Fruit fly (Drosophila melanogaster) whole organism, embryonic: ENCODE results near the gene ab.
A peak's percentile ranks its signal among the peaks of the same experiment; 100 is the strongest.

Source experiments
- Atf3 ChIP-seq: fragments of 200-800 bp; sonication (Bioruptor generic); optimal IDR thresholded peaks from 3 replicates; lab custom pipeline; 2016; ENCODE audit warnings: missing biosample characterization, missing genetic modification characterization
- CG10321 ChIP-seq: fragments of 200-800 bp; sonication (Bioruptor generic); IDR thresholded peaks from 2 replicates; pipeline ENCODE4 v1.3.6; 2022; ENCODE audit warnings: missing biosample characterization, missing genetic modification characterization
- CG12236 ChIP-seq: fragments of 200-800 bp; sonication (Bioruptor generic); optimal IDR thresholded peaks from 2 replicates; lab custom pipeline; 2016; ENCODE audit warnings: missing biosample characterization, missing genetic modification characterization
- CG1233 ChIP-seq: fragments of 200-800 bp; sonication (Bioruptor generic); optimal IDR thresholded peaks from 4 replicates; lab custom pipeline; 2018; ENCODE audit warnings: missing biosample characterization, mild to moderate bottlenecking, missing genetic modification characterization
- CG12744 ChIP-seq: fragments of 200-800 bp; sonication (Bioruptor generic); optimal IDR thresholded peaks from 2 replicates; lab custom pipeline; 2016; ENCODE audit warnings: missing biosample characterization, missing genetic modification characterization
- CG12769 ChIP-seq: fragments of 200-800 bp; sonication (Bioruptor generic); optimal IDR thresholded peaks from 2 replicates; lab custom pipeline; 2019; ENCODE audit warnings: missing biosample characterization, mild to moderate bottlenecking, missing genetic modification characterization, moderate library complexity
- CG13296 ChIP-seq: fragments of 200-800 bp; sonication (Bioruptor generic); optimal IDR thresholded peaks from 3 replicates; lab custom pipeline; 2018; ENCODE audit warnings: missing biosample characterization, mild to moderate bottlenecking, missing genetic modification characterization
- CG14860 ChIP-seq: fragments of 200-800 bp; sonication (Bioruptor generic); IDR thresholded peaks from 3 replicates; pipeline ENCODE4 v1.3.6; 2022; ENCODE audit warnings: missing biosample characterization, missing genetic modification characterization; ENCODE audit not compliant: partially characterized antibody
- CG17361 ChIP-seq: fragments of 200-800 bp; sonication (Bioruptor generic); IDR thresholded peaks from 3 replicates; pipeline ENCODE4 v1.3.6; 2022; ENCODE audit warnings: missing biosample characterization, missing genetic modification characterization
- CG18599 ChIP-seq: fragments of 200-800 bp; sonication (Bioruptor generic); optimal IDR thresholded peaks from 3 replicates; lab custom pipeline; 2017; ENCODE audit warnings: missing biosample characterization, missing genetic modification characterization, mild to moderate bottlenecking, moderate library complexity, missing genetic modification reagents
- CG2129 ChIP-seq: fragments of 200-800 bp; sonication (Bioruptor generic); IDR thresholded peaks from 2 replicates; pipeline ENCODE4 v1.3.6; 2022; ENCODE audit warnings: missing biosample characterization, missing genetic modification characterization; ENCODE audit not compliant: partially characterized antibody
- CG2875 ChIP-seq: fragments of 200-800 bp; sonication (Bioruptor generic); optimal IDR thresholded peaks from 2 replicates; lab custom pipeline; 2017; ENCODE audit warnings: missing biosample characterization, mild to moderate bottlenecking, missing genetic modification characterization, missing genetic modification reagents
- CG31365 ChIP-seq: fragments of 200-800 bp; sonication (Bioruptor generic); optimal IDR thresholded peaks from 2 replicates; lab custom pipeline; 2018; ENCODE audit warnings: missing biosample characterization, mild to moderate bottlenecking, missing genetic modification characterization
- CG31441 ChIP-seq: fragments of 200-800 bp; sonication (Bioruptor generic); IDR thresholded peaks from 2 replicates; pipeline ENCODE4 v1.3.6; 2022; ENCODE audit warnings: missing biosample characterization, missing genetic modification characterization
- CG32532 ChIP-seq: fragments of 200-800 bp; sonication (Bioruptor generic); IDR thresholded peaks from 2 replicates; pipeline ENCODE4 v1.3.6; 2022; ENCODE audit warnings: missing biosample characterization, missing genetic modification characterization
- CG33557 ChIP-seq: fragments of 200-800 bp; sonication (Bioruptor generic); optimal IDR thresholded peaks from 2 replicates; lab custom pipeline; 2019; ENCODE audit warnings: missing biosample characterization, mild to moderate bottlenecking, missing genetic modification characterization, moderate library complexity
- CG4282 ChIP-seq: fragments of 200-800 bp; sonication (Bioruptor generic); optimal IDR thresholded peaks from 2 replicates; lab custom pipeline; 2016; ENCODE audit warnings: missing biosample characterization, missing genetic modification characterization
- CG43689 ChIP-seq: fragments of 200-800 bp; sonication (Bioruptor generic); IDR thresholded peaks from 2 replicates; pipeline ENCODE4 v1.3.6; 2022; ENCODE audit warnings: missing biosample characterization, missing genetic modification characterization
- CG5953 ChIP-seq: fragments of 200-800 bp; sonication (Bioruptor generic); IDR thresholded peaks from 2 replicates; pipeline ENCODE4 v1.3.6; 2022; ENCODE audit warnings: missing biosample characterization, missing genetic modification characterization
- CG7987 ChIP-seq: fragments of 200-800 bp; sonication (Bioruptor generic); optimal IDR thresholded peaks from 2 replicates; lab custom pipeline; 2018; ENCODE audit warnings: missing biosample characterization, mild to moderate bottlenecking, missing genetic modification characterization, moderate library complexity
- CG8765 ChIP-seq: fragments of 200-800 bp; sonication (Bioruptor generic); IDR thresholded peaks from 2 replicates; pipeline ENCODE4 v1.3.6; 2022; ENCODE audit warnings: missing biosample characterization, missing genetic modification characterization
- CG9932 ChIP-seq: fragments of 200-800 bp; sonication (Bioruptor generic); IDR thresholded peaks from 2 replicates; pipeline ENCODE4 v1.3.6; 2022; ENCODE audit warnings: missing biosample characterization, missing genetic modification characterization
- Chrac-16 ChIP-seq: fragments of 200-800 bp; sonication (Bioruptor generic); optimal IDR thresholded peaks from 3 replicates; lab custom pipeline; 2016; ENCODE audit warnings: missing biosample characterization, missing genetic modification characterization
- D19A ChIP-seq: fragments of 200-800 bp; optimal IDR thresholded peaks from 3 replicates; lab custom pipeline; 2019; ENCODE audit warnings: missing biosample characterization, mild to moderate bottlenecking, missing genetic modification characterization, moderate library complexity
- Deaf1 ChIP-seq: fragments of 200-800 bp; optimal IDR thresholded peaks from 3 replicates; lab custom pipeline; 2019; ENCODE audit warnings: missing biosample characterization, mild to moderate bottlenecking, missing genetic modification characterization, moderate library complexity
- Dek ChIP-seq: fragments of 200-800 bp; sonication (Bioruptor generic); optimal IDR thresholded peaks from 3 replicates; lab custom pipeline; 2019; ENCODE audit warnings: missing biosample characterization, mild to moderate bottlenecking, missing genetic modification characterization, moderate library complexity
- HmgD ChIP-seq: fragments of 200-800 bp; sonication (Bioruptor generic); optimal IDR thresholded peaks from 3 replicates; lab custom pipeline; 2016; ENCODE audit warnings: missing biosample characterization, missing genetic modification characterization
- Hr39 ChIP-seq: fragments of >200 bp; optimal IDR thresholded peaks from 2 replicates; lab custom pipeline; 2017
- Hr78 ChIP-seq, 2 experiments: fragments of 200-800 bp in 1 of 2; fragments of >200 bp in 1 of 2; sonication (Bioruptor generic) in 1 of 2; optimal IDR thresholded peaks; 2 replicates each; lab custom pipeline; 2017 to 2019; ENCODE audit warnings: missing biosample characterization in 2 of 2, missing genetic modification characterization in 2 of 2, mild to moderate bottlenecking in 1 of 2, moderate library complexity in 1 of 2
- MBD-R2 ChIP-seq: fragments of 200-800 bp; sonication (Bioruptor generic); IDR thresholded peaks from 2 replicates; pipeline ENCODE4 v1.3.6; 2022; ENCODE audit warnings: missing biosample characterization, missing genetic modification characterization
- Mad ChIP-seq: fragments of 200-800 bp; sonication (Bioruptor generic); optimal IDR thresholded peaks from 2 replicates; lab custom pipeline; 2016; ENCODE audit warnings: missing biosample characterization, missing genetic modification characterization
- Side ChIP-seq: fragments of 200-800 bp; sonication (Bioruptor generic); optimal IDR thresholded peaks from 2 replicates; lab custom pipeline; 2016; ENCODE audit warnings: missing biosample characterization, missing genetic modification characterization
- ab ChIP-seq: fragments of 200-800 bp; sonication (Bioruptor generic); optimal IDR thresholded peaks from 2 replicates; lab custom pipeline; 2016; ENCODE audit warnings: missing biosample characterization, missing genetic modification characterization
- abd-A ChIP-seq: fragments of 200-800 bp; sonication (Bioruptor generic); optimal IDR thresholded peaks from 3 replicates; lab custom pipeline; 2019; ENCODE audit warnings: missing biosample characterization, mild to moderate bottlenecking, missing genetic modification characterization, moderate library complexity
- ap ChIP-seq: fragments of 200-800 bp; sonication (Bioruptor generic); IDR thresholded peaks from 2 replicates; pipeline ENCODE4 v1.3.6; 2022; ENCODE audit warnings: missing biosample characterization, missing genetic modification characterization
- cato ChIP-seq: fragments of 200-800 bp; sonication (Bioruptor generic); optimal IDR thresholded peaks from 2 replicates; lab custom pipeline; 2016; ENCODE audit warnings: missing biosample characterization, missing genetic modification characterization, borderline replicate concordance
- cg ChIP-seq: fragments of 200-800 bp; sonication (Bioruptor generic); optimal IDR thresholded peaks from 3 replicates; lab custom pipeline; 2019; ENCODE audit warnings: missing biosample characterization, mild to moderate bottlenecking, missing genetic modification characterization, moderate library complexity
- crc ChIP-seq: fragments of 200-800 bp; sonication (Bioruptor generic); optimal IDR thresholded peaks from 2 replicates; lab custom pipeline; 2016; ENCODE audit warnings: missing biosample characterization, missing genetic modification characterization
- ems ChIP-seq: fragments of 200-800 bp; sonication (Bioruptor generic); optimal IDR thresholded peaks from 3 replicates; lab custom pipeline; 2016; ENCODE audit warnings: missing biosample characterization, missing genetic modification characterization
- gro ChIP-seq: fragments of 200-800 bp; sonication (Bioruptor generic); optimal IDR thresholded peaks from 2 replicates; lab custom pipeline; 2016; ENCODE audit warnings: missing biosample characterization, missing genetic modification characterization
- nau ChIP-seq: fragments of 200-800 bp; sonication (Bioruptor generic); optimal IDR thresholded peaks from 3 replicates; lab custom pipeline; 2017; ENCODE audit warnings: missing biosample characterization, mild to moderate bottlenecking, missing genetic modification characterization, missing genetic modification reagents
- sc ChIP-seq, 3 experiments: fragments of >200 bp in 2 of 3; fragments of 200-800 bp in 1 of 3; sonication (Bioruptor generic) in 1 of 3; optimal IDR thresholded peaks; 2 replicates in 2 of 3; 3 replicates in 1 of 3; lab custom pipeline; 2017; ENCODE audit warnings: mild to moderate bottlenecking in 1 of 3, missing biosample characterization in 1 of 3, missing genetic modification characterization in 1 of 3, missing genetic modification reagents in 1 of 3
- sens ChIP-seq: fragments of 200-800 bp; sonication (Bioruptor generic); peaks from one replicate; lab custom pipeline; 2016; ENCODE audit warnings: missing biosample characterization, missing genetic modification characterization
- sim ChIP-seq: fragments of 200-800 bp; sonication (Bioruptor generic); IDR thresholded peaks from 2 replicates; pipeline ENCODE4 v1.3.6; 2022; ENCODE audit warnings: missing biosample characterization, missing genetic modification characterization
- sqz ChIP-seq: fragments of 200-800 bp; sonication (Bioruptor generic); optimal IDR thresholded peaks from 3 replicates; lab custom pipeline; 2018; ENCODE audit warnings: missing biosample characterization, mild to moderate bottlenecking, missing genetic modification characterization
- sr ChIP-seq: fragments of 200-800 bp; sonication (Bioruptor generic); IDR thresholded peaks from 3 replicates; pipeline ENCODE4 v1.3.6; 2022; ENCODE audit warnings: missing biosample characterization, missing genetic modification characterization
- tna ChIP-seq: fragments of 200-800 bp; sonication (Bioruptor generic); IDR thresholded peaks from 2 replicates; pipeline ENCODE4 v1.3.6; 2022; ENCODE audit warnings: missing biosample characterization, missing genetic modification characterization; ENCODE audit not compliant: partially characterized antibody
- unc-4 ChIP-seq: fragments of 200-800 bp; sonication (Bioruptor generic); IDR thresholded peaks from 2 replicates; pipeline ENCODE4 v1.3.6; 2022; ENCODE audit warnings: missing biosample characterization, missing genetic modification characterization; ENCODE audit not compliant: partially characterized antibody

Gene ab

dm6 chr2L:11251181-11251580, 40.7 kb downstream of the ab start:
- peak; percentile 66 for TF ChIP-seq D19A (tag; lab: Kevin White, UChicago)
- TF ChIP-seq abd-A (tag; lab: Kevin White, UChicago) = no peak
- no peak for TF ChIP-seq CG10321 (GFP tag; lab: Robert Waterston, UW)
- no peak for TF ChIP-seq Chrac-16 (GFP tag; lab: Kevin White, UChicago)
- TF ChIP-seq Deaf1 (tag; lab: Kevin White, UChicago) = no peak
- peak; percentile 29 for TF ChIP-seq CG18599 (GFP tag; lab: Kevin White, UChicago)
- TF ChIP-seq CG17361 = no peak
- TF ChIP-seq sc (optimal IDR thresholded peaks at IDR 0.05; lab: Kevin White, UChicago) = no peak
- TF ChIP-seq sc (GFP tag; optimal IDR thresholded peaks at IDR 0.05; lab: Kevin White, UChicago) = no peak
- TF ChIP-seq ab (GFP tag; lab: Kevin White, UChicago) = no peak
- no peak for TF ChIP-seq CG9932 (GFP tag; lab: Robert Waterston, UW)
- TF ChIP-seq gro (GFP tag; lab: Kevin White, UChicago) = no peak
- TF ChIP-seq sens (GFP tag; lab: Kevin White, UChicago) = peak; percentile 62
- TF ChIP-seq CG12744 = no peak

- no peak for TF ChIP-seq CG5953 (GFP tag; lab: Robert Waterston, UW)
- peak; percentile 28 for TF ChIP-seq CG4282
- TF ChIP-seq unc-4 (GFP tag; lab: Robert Waterston, UW) = peak; percentile 79
- peak; percentile 83 for TF ChIP-seq HmgD (GFP tag; lab: Kevin White, UChicago)
- no peak for TF ChIP-seq CG31441 (GFP tag; lab: Robert Waterston, UW)
- peak; percentile 23 for TF ChIP-seq cato (GFP tag; lab: Kevin White, UChicago)
- TF ChIP-seq CG32532 (GFP tag; lab: Robert Waterston, UW) = peak; percentile 71
- TF ChIP-seq CG8765 (GFP tag; lab: Robert Waterston, UW) = no peak
- peak; percentile 6 for TF ChIP-seq CG12744
- peak; percentile 27 for TF ChIP-seq CG1233 (GFP tag; lab: Kevin White, UChicago)
- TF ChIP-seq MBD-R2 (GFP tag; lab: Robert Waterston, UW) = no peak; the same call in 1 of the 2 replicates
- peak; percentile 33 for TF ChIP-seq crc (GFP tag; lab: Kevin White, UChicago)
- no peak for TF ChIP-seq ap (GFP tag; lab: Robert Waterston, UW)
- TF ChIP-seq Hr39 = no peak
- TF ChIP-seq CG17361 = peak; percentile 59
- peak; percentile 27 for TF ChIP-seq Mad (GFP tag; lab: Kevin White, UChicago)
- TF ChIP-seq Hr78 (GFP tag; optimal IDR thresholded peaks at IDR 0.05; lab: Kevin White, UChicago) = no peak
- TF ChIP-seq CG14860 (GFP tag; lab: Robert Waterston, UW) = peak; percentile 94
- TF ChIP-seq cg (GFP tag; lab: Kevin White, UChicago) = no peak
- no peak for TF ChIP-seq CG31365
- peak; percentile 63 for TF ChIP-seq Atf3 (GFP tag; lab: Kevin White, UChicago)
- peak; percentile 49 for TF ChIP-seq ems (GFP tag; lab: Kevin White, UChicago)
- TF ChIP-seq sqz = no peak
- peak; percentile 42 for TF ChIP-seq Side (GFP tag; lab: Kevin White, UChicago)
- TF ChIP-seq CG13296 (GFP tag; lab: Kevin White, UChicago) = no peak
- TF ChIP-seq CG2875 (GFP tag; lab: Kevin White, UChicago) = no peak
- peak; percentile 24 for TF ChIP-seq CG7987 (GFP tag; lab: Kevin White, UChicago)
- TF ChIP-seq tna (GFP tag; lab: Robert Waterston, UW) = peak; percentile 98
- TF ChIP-seq nau = no peak
- no peak for TF ChIP-seq sr
- TF ChIP-seq sim = no peak
- TF ChIP-seq CG43689 (GFP tag; lab: Robert Waterston, UW) = no peak
- peak; percentile 18 for TF ChIP-seq Dek
- peak; percentile 60 for TF ChIP-seq CG12769
- peak; percentile 59; the same call in 1 of the 2 replicates for TF ChIP-seq CG2129 (GFP tag; lab: Robert Waterston, UW)
- peak; percentile 11 for TF ChIP-seq CG33557
- TF ChIP-seq CG12236 (GFP tag; lab: Kevin White, UChicago) = peak; percentile 35
Observed at dm6 chr2L:11268933-11269631, 58.6 kb downstream of the ab start, which contains the start of gene cmet. cmet (minus strand) TSS chr2L:11269002.
